Worm (Caenorhabditis elegans) whole organism, late embryonic: ENCODE measurements around the gene srh-18.

Experiments
- ahr-1 ChIP-seq: sonication (generic microtip); optimal IDR thresholded peaks from 2 replicates; lab custom pipeline; 2016; ENCODE audit warnings: missing genetic modification characterization, missing compliant biosample characterization
- ama-1 ChIP-seq: fragments of 150-350 bp; optimal IDR thresholded peaks from 2 replicates; lab custom pipeline; 2014
- ceh-18 ChIP-seq: sonication (generic microtip); optimal IDR thresholded peaks from 2 replicates; lab custom pipeline; 2016; ENCODE audit warnings: missing genetic modification characterization, missing compliant biosample characterization
- mec-3 ChIP-seq: sonication (generic microtip); optimal IDR thresholded peaks from 2 replicates; lab custom pipeline; 2016; ENCODE audit warnings: borderline replicate concordance, missing genetic modification characterization, missing compliant biosample characterization
- nfya-1 ChIP-seq: sonication (generic microtip); optimal IDR thresholded peaks from 2 replicates; lab custom pipeline; 2017; ENCODE audit warnings: missing genetic modification characterization, mild to moderate bottlenecking, missing compliant biosample characterization, antibody characterized with exemption, moderate library complexity
- nhr-11 ChIP-seq: fragments of 150-350 bp; optimal IDR thresholded peaks from 2 replicates; lab custom pipeline; 2014; ENCODE audit warnings: missing biosample characterization, missing genetic modification characterization
- pax-1 ChIP-seq: fragments of 150-350 bp; optimal IDR thresholded peaks from 2 replicates; lab custom pipeline; 2014; ENCODE audit warnings: missing biosample characterization, missing genetic modification characterization
- tbx-7 ChIP-seq: sonication (generic microtip); optimal IDR thresholded peaks from 2 replicates; lab custom pipeline; 2016; ENCODE audit warnings: missing genotype, missing genetic modification characterization, missing compliant biosample characterization

DNA sequence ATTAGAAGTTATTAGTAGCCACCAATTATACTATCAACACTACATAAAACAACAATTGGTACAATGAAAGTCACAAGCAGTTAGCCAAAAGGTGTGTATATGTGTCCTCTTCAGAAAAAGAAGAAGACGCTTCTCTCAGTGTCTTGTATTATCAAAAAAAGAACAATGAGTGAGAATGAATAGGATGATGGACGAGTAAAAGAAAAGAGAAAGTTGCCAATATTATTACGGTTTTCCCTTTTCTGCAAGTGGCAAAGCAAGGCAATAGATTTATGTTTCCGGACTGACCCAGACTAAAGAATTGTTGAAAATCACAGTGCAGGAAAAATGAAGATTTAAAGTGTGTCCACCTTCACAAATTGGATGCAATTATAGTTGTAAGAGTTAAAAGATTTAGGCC, 37.9 kb upstream of the srh-18 start:
- TF ChIP-seq pax-1 (tag; lab: Kevin White, UChicago) (no peak), ahr-1 (tag; lab: Kevin White, UChicago) (no peak), ama-1 (lab: Kevin White, UChicago) (no peak), ceh-18 (tag; lab: Kevin White, UChicago) (no peak), nfya-1 (tag; lab: Kevin White, UChicago) (no peak), mec-3 (tag; lab: Kevin White, UChicago) (no peak), nhr-11 (no peak), tbx-7 (tag; lab: Kevin White, UChicago) (no peak)
